Worm (Caenorhabditis elegans) whole organism, midembryonic: ENCODE data around the gene ZK632.4.

Source experiments
- cog-1 ChIP-seq: sonication (generic microtip); optimal IDR thresholded peaks from 2 replicates; lab custom pipeline; 2016; ENCODE audit warnings: missing genetic modification characterization, missing compliant biosample characterization
- flt-1 ChIP-seq: fragments of 200-800 bp; sonication (Bioruptor generic); IDR thresholded peaks from 2 replicates; pipeline ENCODE4 v1.3.6; 2022; ENCODE audit warnings: missing genetic modification characterization, missing compliant biosample characterization
- klf-2 ChIP-seq: fragments of 200-800 bp; sonication (Bioruptor generic); conservative IDR thresholded peaks from 2 replicates; pipeline ENCODE4 v1.3.6; 2022; ENCODE audit warnings: missing genetic modification reagents, missing genetic modification characterization, missing compliant biosample characterization

- TF ChIP-seq klf-2 (GFP tag; lab: Robert Waterston, UW) (no peak), cog-1 (tag; lab: Kevin White, UChicago) (no peak), flt-1 (GFP tag; lab: Robert Waterston, UW) (no peak)
Observed at ce11 chrIII:9770590-9770989, 36.7 kb downstream of the ZK632.4 start.
